Worm (Caenorhabditis elegans) whole organism, late embryonic: ENCODE results near the gene F13E6.2.

ENCODE experiments used
- C08G9.2 ChIP-seq: sonication (generic microtip); optimal IDR thresholded peaks from 2 replicates; lab custom pipeline; 2016; ENCODE audit warnings: mild to moderate bottlenecking, missing genetic modification characterization, moderate library complexity, missing compliant biosample characterization
- C38D4.7 ChIP-seq: fragments of 200-800 bp; sonication (Bioruptor generic); optimal IDR thresholded peaks from 2 replicates; lab custom pipeline; 2018; ENCODE audit warnings: mild to moderate bottlenecking, missing genetic modification characterization, moderate library complexity, missing compliant biosample characterization
- K09A11.1 ChIP-seq: sonication (generic microtip); optimal IDR thresholded peaks from 2 replicates; lab custom pipeline; 2017; ENCODE audit warnings: antibody characterized with exemption, mild to moderate bottlenecking, missing genetic modification characterization, missing compliant biosample characterization; ENCODE audit not compliant: insufficient read depth
- T23F11.4 ChIP-seq: fragments of 200-800 bp; sonication (Bioruptor generic); optimal IDR thresholded peaks from 2 replicates; lab custom pipeline; 2018; ENCODE audit warnings: mild to moderate bottlenecking, missing genetic modification characterization, missing compliant biosample characterization
- Y22D7AL.16 ChIP-seq: sonication (generic microtip); optimal IDR thresholded peaks from 2 replicates; lab custom pipeline; 2016; ENCODE audit warnings: missing genetic modification characterization, missing compliant biosample characterization
- ama-1 ChIP-seq: fragments of 150-350 bp; optimal IDR thresholded peaks from 2 replicates; lab custom pipeline; 2014
- ceh-14 ChIP-seq: sonication (generic microtip); optimal IDR thresholded peaks from 2 replicates; lab custom pipeline; 2016; ENCODE audit warnings: missing genotype, missing genetic modification characterization, missing compliant biosample characterization
- ceh-18 ChIP-seq: sonication (generic microtip); optimal IDR thresholded peaks from 2 replicates; lab custom pipeline; 2016; ENCODE audit warnings: missing genetic modification characterization, missing compliant biosample characterization
- ceh-19 ChIP-seq: fragments of 200-800 bp; sonication (Bioruptor generic); optimal IDR thresholded peaks from 2 replicates; lab custom pipeline; 2018; ENCODE audit warnings: mild to moderate bottlenecking, missing genetic modification characterization, missing compliant biosample characterization
- ceh-2 ChIP-seq: sonication (generic microtip); optimal IDR thresholded peaks from 2 replicates; lab custom pipeline; 2016; ENCODE audit warnings: missing genotype, missing genetic modification characterization, missing compliant biosample characterization
- ceh-22 ChIP-seq: sonication (generic microtip); optimal IDR thresholded peaks from 2 replicates; lab custom pipeline; 2017; ENCODE audit warnings: missing biosample characterization, missing genetic modification characterization
- ceh-24 ChIP-seq: sonication (generic microtip); optimal IDR thresholded peaks from 2 replicates; lab custom pipeline; 2016; ENCODE audit warnings: mild to moderate bottlenecking, missing genetic modification characterization, missing compliant biosample characterization
- ceh-30 ChIP-seq: fragments of 150-350 bp; optimal IDR thresholded peaks from 2 replicates; lab custom pipeline; 2014; ENCODE audit warnings: missing biosample characterization, missing genetic modification characterization
- ceh-31 ChIP-seq: sonication (generic microtip); optimal IDR thresholded peaks from 2 replicates; lab custom pipeline; 2016; ENCODE audit warnings: missing genetic modification characterization, missing compliant biosample characterization
- ceh-45 ChIP-seq: fragments of 200-800 bp; sonication (Bioruptor generic); IDR thresholded peaks from 2 replicates; pipeline ENCODE4 v1.3.6; 2022; ENCODE audit warnings: missing genetic modification reagents, missing genetic modification characterization, missing compliant biosample characterization
- ceh-6 ChIP-seq: fragments of 200-800 bp; sonication (Bioruptor generic); optimal IDR thresholded peaks from 2 replicates; lab custom pipeline; 2018; ENCODE audit warnings: mild to moderate bottlenecking, missing genetic modification characterization, missing compliant biosample characterization
- ceh-9 ChIP-seq: sonication (generic microtip); optimal IDR thresholded peaks from 2 replicates; lab custom pipeline; 2016; ENCODE audit warnings: mild to moderate bottlenecking, missing genetic modification characterization, inconsistent platforms, missing compliant biosample characterization
- dve-1 ChIP-seq: sonication (generic microtip); optimal IDR thresholded peaks from 2 replicates; lab custom pipeline; 2017; ENCODE audit warnings: antibody characterized with exemption, mild to moderate bottlenecking, missing genetic modification characterization, missing compliant biosample characterization
- elt-2 ChIP-seq: sonication (generic microtip); optimal IDR thresholded peaks from 2 replicates; lab custom pipeline; 2016; ENCODE audit warnings: missing genetic modification reagents, missing genetic modification characterization, missing compliant biosample characterization
- elt-4 ChIP-seq: sonication (generic microtip); optimal IDR thresholded peaks from 2 replicates; lab custom pipeline; 2016; ENCODE audit warnings: missing genetic modification characterization, missing compliant biosample characterization
- fax-1 ChIP-seq: sonication (generic microtip); optimal IDR thresholded peaks from 2 replicates; lab custom pipeline; 2016; ENCODE audit warnings: missing genotype, missing genetic modification characterization, missing compliant biosample characterization
- fkh-10 ChIP-seq: fragments of 150-350 bp; optimal IDR thresholded peaks from 2 replicates; lab custom pipeline; 2014; ENCODE audit warnings: missing biosample characterization, missing genetic modification reagents, missing genetic modification characterization
- fkh-6 ChIP-seq: sonication (generic microtip); optimal IDR thresholded peaks from 2 replicates; lab custom pipeline; 2016; ENCODE audit warnings: missing genetic modification characterization, missing compliant biosample characterization
- hlh-13 ChIP-seq: fragments of 200-800 bp; sonication (Bioruptor generic); optimal IDR thresholded peaks from 2 replicates; lab custom pipeline; 2018; ENCODE audit warnings: mild to moderate bottlenecking, missing genetic modification characterization, missing compliant biosample characterization
- hlh-15 ChIP-seq: sonication (generic microtip); optimal IDR thresholded peaks from 2 replicates; lab custom pipeline; 2016; ENCODE audit warnings: missing genetic modification characterization, missing compliant biosample characterization
- hlh-6 ChIP-seq: sonication (generic microtip); optimal IDR thresholded peaks from 2 replicates; lab custom pipeline; 2016; ENCODE audit warnings: missing genotype, missing genetic modification characterization, missing compliant biosample characterization
- lim-6 ChIP-seq: sonication (generic microtip); optimal IDR thresholded peaks from 2 replicates; lab custom pipeline; 2016; ENCODE audit warnings: missing genetic modification characterization, missing compliant biosample characterization
- lin-11 ChIP-seq: fragments of 200-800 bp; sonication (Bioruptor generic); optimal IDR thresholded peaks from 2 replicates; lab custom pipeline; 2018; ENCODE audit warnings: mild to moderate bottlenecking, missing genetic modification characterization, missing compliant biosample characterization
- nfya-1 ChIP-seq: sonication (generic microtip); optimal IDR thresholded peaks from 2 replicates; lab custom pipeline; 2017; ENCODE audit warnings: missing genetic modification characterization, mild to moderate bottlenecking, missing compliant biosample characterization, antibody characterized with exemption, moderate library complexity
- nhr-11 ChIP-seq: fragments of 150-350 bp; optimal IDR thresholded peaks from 2 replicates; lab custom pipeline; 2014; ENCODE audit warnings: missing biosample characterization, missing genetic modification characterization
- npax-4 ChIP-seq: sonication (generic microtip); optimal IDR thresholded peaks from 2 replicates; lab custom pipeline; 2016; ENCODE audit warnings: missing genetic modification characterization, missing compliant biosample characterization
- pha-2 ChIP-seq: sonication (generic microtip); optimal IDR thresholded peaks from 2 replicates; lab custom pipeline; 2017; ENCODE audit warnings: mild to moderate bottlenecking, missing genetic modification characterization, missing compliant biosample characterization
- pqm-1 ChIP-seq: sonication (generic microtip); optimal IDR thresholded peaks from 2 replicates; lab custom pipeline; 2016; ENCODE audit warnings: missing genetic modification characterization, missing compliant biosample characterization
- sdc-2 ChIP-seq: sonication (generic microtip); optimal IDR thresholded peaks from 2 replicates; lab custom pipeline; 2016; ENCODE audit warnings: missing genotype, missing genetic modification characterization, missing compliant biosample characterization
- sox-4 ChIP-seq: sonication (generic microtip); optimal IDR thresholded peaks from 2 replicates; lab custom pipeline; 2017; ENCODE audit warnings: mild to moderate bottlenecking, missing genetic modification characterization, inconsistent platforms, missing compliant biosample characterization
- tbx-2 ChIP-seq: sonication (generic microtip); optimal IDR thresholded peaks from 2 replicates; lab custom pipeline; 2016; ENCODE audit warnings: missing genetic modification characterization, missing compliant biosample characterization
- ttx-3 ChIP-seq: sonication (generic microtip); optimal IDR thresholded peaks from 2 replicates; lab custom pipeline; 2016; ENCODE audit warnings: missing genetic modification reagents, missing genetic modification characterization, missing compliant biosample characterization
- unc-3 ChIP-seq, 2 experiments: fragments of 200-800 bp in 1 of 2; sonication (Bioruptor generic) in 1 of 2; sonication (generic microtip) in 1 of 2; conservative IDR thresholded peaks in 1 of 2; optimal IDR thresholded peaks in 1 of 2; 2 replicates each; pipeline versions ENCODE4 v1.3.6 to Lab custom; 2016 to 2022; ENCODE audit warnings: missing compliant biosample characterization in 2 of 2, missing genetic modification characterization in 2 of 2, missing genetic modification reagents in 1 of 2
- unc-55 ChIP-seq: sonication (generic microtip); optimal IDR thresholded peaks from 2 replicates; lab custom pipeline; 2017; ENCODE audit warnings: missing biosample characterization, missing genetic modification reagents, missing genetic modification characterization
- unc-86 ChIP-seq: sonication (generic microtip); optimal IDR thresholded peaks from 2 replicates; lab custom pipeline; 2016; ENCODE audit warnings: missing genetic modification characterization, missing compliant biosample characterization
- zip-5 ChIP-seq: sonication (generic microtip); optimal IDR thresholded peaks from 2 replicates; lab custom pipeline; 2016; ENCODE audit warnings: missing genetic modification characterization, missing compliant biosample characterization
- ztf-16 ChIP-seq: sonication (generic microtip); optimal IDR thresholded peaks from 2 replicates; lab custom pipeline; 2017; ENCODE audit warnings: missing genetic modification characterization, missing compliant biosample characterization

F13E6.2 gene

DNA sequence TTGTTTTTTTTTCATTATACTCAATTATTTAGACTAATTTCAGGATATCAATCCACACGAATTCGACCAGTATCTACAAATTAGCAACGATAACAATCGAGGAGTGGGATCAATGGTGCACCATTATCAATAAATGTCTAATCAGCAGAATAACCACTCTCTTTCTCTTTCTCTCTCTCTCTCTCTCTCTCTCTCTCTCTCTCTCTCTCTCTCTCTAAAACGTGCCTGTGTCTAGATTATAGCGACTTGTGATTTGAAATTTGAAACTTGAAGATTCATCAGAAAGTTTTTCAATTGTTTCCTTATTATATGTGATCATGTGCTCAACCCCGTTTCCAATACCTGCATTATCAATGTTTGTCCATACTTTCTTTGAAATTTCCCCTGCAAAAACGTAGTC lies 20.1 kb upstream of the F13E6.2 start:
- TF ChIP-seq sox-4 (tag; lab: Kevin White, UChicago) (no peak), C38D4.7 (GFP tag; lab: Kevin White, UChicago) (no peak), zip-5 (tag; lab: Kevin White, UChicago) (no peak), elt-2 (tag; lab: Kevin White, UChicago) (peak; percentile 78)

DNA sequence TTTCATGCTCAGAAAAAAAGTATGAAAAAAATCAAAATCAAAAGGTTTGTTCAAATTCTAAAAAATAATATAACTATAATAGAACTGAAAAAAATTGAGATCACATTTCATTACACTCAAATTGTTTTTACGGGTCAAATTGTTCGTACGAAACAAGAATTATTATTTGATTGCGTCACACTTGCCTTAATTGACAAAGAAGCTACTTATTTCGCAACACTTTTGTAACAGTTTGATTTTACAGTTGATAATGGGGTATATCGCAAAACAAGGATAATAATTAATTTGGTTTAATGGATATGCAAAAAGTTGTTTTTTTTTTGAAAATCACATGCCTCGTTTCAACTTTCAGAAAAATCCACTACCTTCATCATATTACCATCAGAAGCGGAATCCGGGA lies 18.0 kb upstream of the F13E6.2 start:
- TF ChIP-seq fkh-10 (GFP tag; lab: Kevin White, UChicago) = no peak
- TF ChIP-seq ama-1 (lab: Kevin White, UChicago) = no peak
- TF ChIP-seq unc-3 (GFP tag; conservative IDR thresholded peaks at IDR 0.05; lab: Robert Waterston, UW) = no peak
- TF ChIP-seq unc-3 (tag; optimal IDR thresholded peaks at IDR 0.05; lab: Kevin White, UChicago) = no peak
- no peak for TF ChIP-seq elt-4 (tag; lab: Kevin White, UChicago)
- TF ChIP-seq unc-55 (GFP tag; lab: Kevin White, UChicago) = no peak
- TF ChIP-seq ceh-31 (tag; lab: Kevin White, UChicago) = no peak
- no peak for TF ChIP-seq ceh-14 (tag; lab: Kevin White, UChicago)
- TF ChIP-seq fkh-6 (tag; lab: Kevin White, UChicago) = no peak
- no peak for TF ChIP-seq ceh-2
- TF ChIP-seq ceh-24 (tag; lab: Kevin White, UChicago) = no peak
- no peak for TF ChIP-seq tbx-2 (tag; lab: Kevin White, UChicago)
- no peak for TF ChIP-seq sox-4 (tag; lab: Kevin White, UChicago)
- TF ChIP-seq unc-86 (tag; lab: Kevin White, UChicago) = no peak
- TF ChIP-seq T23F11.4 (GFP tag; lab: Kevin White, UChicago) = no peak

DNA sequence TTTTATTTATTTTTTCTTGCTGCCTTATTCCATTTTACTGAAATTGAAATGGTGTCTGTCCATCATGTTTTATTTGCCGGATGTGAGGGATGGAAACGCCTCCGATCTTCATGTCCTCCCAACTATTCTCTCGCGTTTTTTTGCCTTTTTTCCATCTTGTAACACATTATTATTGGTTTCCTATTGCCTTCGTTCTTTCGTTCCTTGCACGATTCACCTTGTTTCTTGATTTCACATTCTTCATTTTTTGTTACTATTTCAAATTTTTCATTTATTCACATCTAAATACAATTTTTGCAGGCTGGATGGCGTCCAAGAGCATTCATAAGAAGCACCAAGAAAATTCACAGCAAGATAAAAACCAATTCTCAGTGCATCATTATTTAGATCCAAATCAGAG lies 17.5 kb upstream of the F13E6.2 start, which contains the start of gene yap-1:
Gene yap-1 (plus strand): TSS at position 301 of the 400 bp plus-strand sequence.
- TF ChIP-seq ceh-45 (GFP tag; lab: Robert Waterston, UW) = no peak
- TF ChIP-seq Y22D7AL.16 (tag; lab: Kevin White, UChicago) = no peak
- TF ChIP-seq nfya-1 (tag; lab: Kevin White, UChicago) = no peak
- TF ChIP-seq fkh-10 (GFP tag; lab: Kevin White, UChicago) = no peak
- TF ChIP-seq T23F11.4 (GFP tag; lab: Kevin White, UChicago) = no peak
- TF ChIP-seq lin-11 (tag; lab: Kevin White, UChicago) = no peak
- TF ChIP-seq ztf-16 (tag; lab: Kevin White, UChicago) = no peak
- TF ChIP-seq tbx-2 (tag; lab: Kevin White, UChicago) = no peak
- TF ChIP-seq ceh-2 = no peak
- TF ChIP-seq unc-86 (tag; lab: Kevin White, UChicago) = no peak
- no peak for TF ChIP-seq pha-2 (tag; lab: Kevin White, UChicago)
- no peak for TF ChIP-seq pqm-1 (tag; lab: Kevin White, UChicago)
- TF ChIP-seq K09A11.1 (tag; lab: Kevin White, UChicago) = no peak
- TF ChIP-seq ceh-6 = no peak

DNA sequence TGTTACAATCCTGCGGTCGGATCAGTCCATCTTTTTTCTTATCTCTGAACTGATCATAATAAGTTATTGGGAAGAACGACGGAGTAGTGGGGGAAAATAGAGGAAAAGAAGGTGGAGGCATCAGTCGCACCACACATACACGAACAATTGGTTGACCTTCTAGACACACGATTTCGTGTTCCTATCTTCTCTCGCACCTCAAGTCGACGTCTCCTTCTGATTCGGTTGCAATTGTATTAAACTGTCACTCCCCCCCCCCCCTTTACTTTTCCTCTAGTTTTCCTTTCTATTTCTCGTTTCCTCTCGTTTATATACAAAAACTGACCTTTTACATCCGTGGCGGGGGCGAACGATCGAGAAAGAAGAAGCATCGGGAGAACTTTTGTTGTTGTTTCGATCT lies 17.1 kb upstream of the F13E6.2 start:
- TF ChIP-seq ceh-30 (tag; lab: Kevin White, UChicago) (no peak), unc-55 (GFP tag; lab: Kevin White, UChicago) (peak; percentile 7), ceh-19 (GFP tag; lab: Kevin White, UChicago) (no peak), hlh-6 (tag; lab: Kevin White, UChicago) (no peak)

DNA sequence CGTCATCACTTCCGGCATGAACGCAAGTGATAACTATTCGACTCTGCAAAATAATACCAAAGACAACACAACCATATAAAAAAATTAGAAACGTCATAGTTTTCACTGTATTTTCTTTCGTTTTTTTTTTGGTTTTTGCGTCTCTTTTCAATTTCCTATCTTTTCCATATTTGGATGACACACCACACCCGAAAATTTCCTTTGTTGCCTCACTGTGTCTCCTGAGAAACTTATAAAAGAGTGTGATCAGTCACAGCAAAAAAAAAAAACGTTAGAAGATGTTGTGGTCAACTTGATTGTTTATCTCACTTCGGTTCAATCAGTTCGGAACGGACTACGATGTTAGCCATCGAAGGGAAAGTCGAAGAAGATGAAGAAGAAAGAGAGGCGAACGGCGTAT lies 15.6 kb upstream of the F13E6.2 start:
- no peak for TF ChIP-seq ceh-24 (tag; lab: Kevin White, UChicago)
- TF ChIP-seq ceh-2 = no peak
- no peak for TF ChIP-seq lim-6 (tag; lab: Kevin White, UChicago)
- no peak for TF ChIP-seq fax-1 (tag; lab: Kevin White, UChicago)
- TF ChIP-seq zip-5 (tag; lab: Kevin White, UChicago) = no peak
- TF ChIP-seq C38D4.7 (GFP tag; lab: Kevin White, UChicago) = no peak
- TF ChIP-seq pha-2 (tag; lab: Kevin White, UChicago) = no peak
- TF ChIP-seq npax-4 = no peak
- TF ChIP-seq ceh-22 (tag; lab: Kevin White, UChicago) = no peak
- no peak for TF ChIP-seq hlh-13
- no peak for TF ChIP-seq fkh-10 (GFP tag; lab: Kevin White, UChicago)
- TF ChIP-seq sdc-2 = no peak
- TF ChIP-seq ttx-3 = no peak
- no peak for TF ChIP-seq ceh-9 (tag; lab: Kevin White, UChicago)
- TF ChIP-seq hlh-15 (tag; lab: Kevin White, UChicago) = no peak
- TF ChIP-seq ceh-18 (tag; lab: Kevin White, UChicago) = no peak
- no peak for TF ChIP-seq C08G9.2 (tag; lab: Kevin White, UChicago)
- TF ChIP-seq nhr-11 = no peak
- no peak for TF ChIP-seq dve-1
